Fruit fly (Drosophila melanogaster) whole organism, wandering third instar larva: ENCODE data around the gene CG3061.

Source experiments
- brk ChIP-seq: fragments of 200-800 bp; sonication (Bioruptor generic); optimal IDR thresholded peaks from 2 replicates; lab custom pipeline; 2016; ENCODE audit warnings: missing biosample characterization, mild to moderate bottlenecking, missing genetic modification characterization
- dl ChIP-seq, 2 experiments: fragments of 175-275, 200-275 bp in 1 of 2; fragments of 200-275 bp in 1 of 2; sonication (Bioruptor generic); optimal IDR thresholded peaks; lab custom pipeline; 2018; ENCODE audit warnings: mild to moderate bottlenecking in 2 of 2, missing biosample characterization in 2 of 2, missing genetic modification characterization in 2 of 2, moderate library complexity in 2 of 2; ENCODE audit not compliant: partially characterized antibody in 2 of 2, insufficient read depth in 1 of 2
- lola ChIP-seq: fragments of >200 bp; optimal IDR thresholded peaks from 2 replicates; lab custom pipeline; 2017; ENCODE audit warnings: missing biosample characterization, missing genetic modification characterization

DNA sequence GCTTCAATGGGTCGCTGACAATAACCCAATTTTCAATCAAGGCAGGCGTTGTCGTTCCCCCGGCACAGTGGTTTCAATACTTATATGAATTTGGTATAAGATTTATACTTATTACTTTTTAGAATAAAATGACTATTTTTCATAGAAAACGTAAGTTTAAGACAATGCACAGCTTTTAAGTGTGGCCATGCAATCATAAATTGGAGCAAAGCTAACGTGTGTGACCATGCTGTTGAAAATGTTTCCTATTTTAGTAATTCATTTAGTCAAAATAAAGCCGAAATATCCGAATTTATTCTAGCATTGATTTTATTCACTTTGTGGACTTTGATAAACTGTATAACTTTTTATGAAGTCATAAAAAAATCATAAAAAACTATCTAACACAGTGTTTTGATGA lies 45.5 kb upstream of the CG3061 start:
- TF ChIP-seq brk (GFP tag; lab: Kevin White, UChicago) (no peak), lola (GFP tag; lab: Kevin White, UChicago) (no peak), dl (GFP tag; optimal IDR thresholded peaks at IDR 0.05; lab: Kevin White, UChicago; ENCODE audit: insufficient read depth in 1 of 2, partially characterized antibody in 2 of 2) (no peak)
